Worm (Caenorhabditis elegans) whole organism, L4 larva: Measurements from ENCODE around the gene F26F2.3.
A peak's percentile ranks its signal among the peaks of the same experiment; 100 is the strongest.

ENCODE experiments used
- D1046.2 ChIP-seq: fragments of 200-800 bp; sonication (Bioruptor generic); IDR thresholded peaks from 2 replicates; pipeline ENCODE4 v1.3.6; 2022; ENCODE audit warnings: missing genetic modification characterization, missing compliant biosample characterization
- Y105C5A.15 ChIP-seq: fragments of 200-800 bp; sonication (Bioruptor generic); IDR thresholded peaks from 2 replicates; pipeline ENCODE4 v1.3.6; 2022; ENCODE audit warnings: missing genetic modification characterization, missing compliant biosample characterization
- Y5F2A.4 ChIP-seq: fragments of 200-800 bp; sonication (Bioruptor generic); optimal IDR thresholded peaks from 2 replicates; lab custom pipeline; 2018; ENCODE audit warnings: mild to moderate bottlenecking, missing genetic modification characterization, missing compliant biosample characterization
- ZK337.2 ChIP-seq: fragments of 200-800 bp; sonication (Bioruptor generic); IDR thresholded peaks from 2 replicates; pipeline ENCODE4 v1.3.6; 2022; ENCODE audit warnings: missing genetic modification reagents, missing genetic modification characterization, missing compliant biosample characterization
- ZK546.5 ChIP-seq, 2 experiments: sonication (generic microtip); optimal IDR thresholded peaks; 2 replicates each; lab custom pipeline; 2017; ENCODE audit warnings: missing biosample characterization in 2 of 2, missing genetic modification characterization in 2 of 2
- aly-2 ChIP-seq: sonication (generic microtip); optimal IDR thresholded peaks from 2 replicates; lab custom pipeline; 2018; ENCODE audit warnings: missing biosample characterization, missing genetic modification characterization
- ceh-62 ChIP-seq: sonication (generic microtip); optimal IDR thresholded peaks from 2 replicates; lab custom pipeline; 2017; ENCODE audit warnings: missing biosample characterization, missing genetic modification characterization
- daf-12 ChIP-seq: fragments of 150-350 bp; optimal IDR thresholded peaks from 2 replicates; lab custom pipeline; 2014; ENCODE audit warnings: missing biosample characterization, missing genetic modification reagents, missing genetic modification characterization
- daf-16 ChIP-seq, 3 experiments: sonication (generic microtip); optimal IDR thresholded peaks; 2 replicates each; lab custom pipeline; 2016 to 2017; ENCODE audit warnings: missing genetic modification characterization in 3 of 3, missing genetic modification reagents in 3 of 3, mild to moderate bottlenecking in 2 of 3, missing compliant biosample characterization in 2 of 3, missing biosample characterization in 1 of 3, moderate library complexity in 1 of 3
- egl-27 ChIP-seq: sonication (generic microtip); optimal IDR thresholded peaks from 3 replicates; lab custom pipeline; 2017; ENCODE audit warnings: missing biosample characterization, missing genetic modification reagents, missing genetic modification characterization
- fos-1 ChIP-seq: fragments of 150-350 bp; optimal IDR thresholded peaks from 2 replicates; lab custom pipeline; 2014; ENCODE audit warnings: missing biosample characterization, missing genetic modification characterization
- hif-1 ChIP-seq, 2 experiments: sonication (generic microtip); optimal IDR thresholded peaks; 2 replicates each; lab custom pipeline; 2016 to 2017; ENCODE audit warnings: missing compliant biosample characterization in 2 of 2, missing genetic modification characterization in 2 of 2, missing genetic modification reagents in 2 of 2, missing genotype in 2 of 2, mild to moderate bottlenecking in 1 of 2
- hlh-11 ChIP-seq: fragments of 200-800 bp; sonication (Bioruptor generic); optimal IDR thresholded peaks from 2 replicates; lab custom pipeline; 2018; ENCODE audit warnings: mild to moderate bottlenecking, missing genetic modification characterization, missing compliant biosample characterization
- hlh-30 ChIP-seq: sonication (generic microtip); optimal IDR thresholded peaks from 2 replicates; lab custom pipeline; 2017; ENCODE audit warnings: antibody characterized with exemption, mild to moderate bottlenecking, missing genetic modification characterization, missing compliant biosample characterization; ENCODE audit not compliant: insufficient read depth
- hmg-1.1 ChIP-seq: fragments of 200-800 bp; sonication (Bioruptor generic); IDR thresholded peaks from 2 replicates; pipeline ENCODE4 v1.3.6; 2022; ENCODE audit warnings: missing genetic modification reagents, missing genetic modification characterization, missing compliant biosample characterization
- lin-13 ChIP-seq: fragments of 150-350 bp; optimal IDR thresholded peaks from 2 replicates; lab custom pipeline; 2014; ENCODE audit warnings: missing biosample characterization, missing genetic modification reagents, missing genetic modification characterization
- lin-29 ChIP-seq: fragments of 200-800 bp; sonication (Bioruptor generic); IDR thresholded peaks from 2 replicates; pipeline ENCODE4 v1.3.6; 2022; ENCODE audit warnings: missing genetic modification reagents, missing genetic modification characterization, missing compliant biosample characterization
- lir-3 ChIP-seq: sonication (generic microtip); optimal IDR thresholded peaks from 2 replicates; lab custom pipeline; 2016; ENCODE audit warnings: mild to moderate bottlenecking, missing genetic modification characterization, missing compliant biosample characterization
- lsy-2 ChIP-seq, 2 experiments: fragments of 150-350 bp in 1 of 2; sonication (generic microtip) in 1 of 2; optimal IDR thresholded peaks; 2 replicates each; lab custom pipeline; 2014 to 2017; ENCODE audit warnings: missing biosample characterization in 2 of 2, missing genetic modification characterization in 2 of 2
- madf-5 ChIP-seq, 2 experiments: fragments of 200-800 bp; sonication (Bioruptor generic); IDR thresholded peaks; 2 replicates each; pipeline ENCODE4 v1.3.6; 2022; ENCODE audit warnings: missing compliant biosample characterization in 2 of 2, missing genetic modification characterization in 2 of 2
- mes-2 ChIP-seq: sonication (generic microtip); optimal IDR thresholded peaks from 2 replicates; lab custom pipeline; 2016; ENCODE audit warnings: missing genotype, mild to moderate bottlenecking, missing genetic modification characterization, missing compliant biosample characterization; ENCODE audit not compliant: poor library complexity, severe bottlenecking
- mxl-2 ChIP-seq: fragments of 200-800 bp; sonication (Bioruptor generic); conservative IDR thresholded peaks from 2 replicates; pipeline ENCODE4 v1.3.6; 2022; ENCODE audit warnings: missing genetic modification reagents, missing genetic modification characterization, missing compliant biosample characterization
- nhr-10 ChIP-seq: fragments of 150-350 bp; optimal IDR thresholded peaks from 2 replicates; lab custom pipeline; 2014; ENCODE audit warnings: missing biosample characterization, missing genetic modification characterization
- nhr-28 ChIP-seq: fragments of 150-350 bp; optimal IDR thresholded peaks from 2 replicates; lab custom pipeline; 2014; ENCODE audit warnings: missing biosample characterization, missing genetic modification characterization
- nhr-42 ChIP-seq: fragments of 200-800 bp; sonication (Bioruptor generic); IDR thresholded peaks from 2 replicates; pipeline ENCODE4 v1.3.6; 2022; ENCODE audit warnings: missing genetic modification characterization, missing compliant biosample characterization
- nhr-48 ChIP-seq: sonication (generic microtip); optimal IDR thresholded peaks from 2 replicates; lab custom pipeline; 2016; ENCODE audit warnings: mild to moderate bottlenecking, missing genetic modification characterization, missing compliant biosample characterization
- pha-4 ChIP-seq, 2 experiments: fragments of 150-350 bp in 1 of 2; fragments of 200-800 bp in 1 of 2; sonication (Bioruptor generic) in 1 of 2; IDR thresholded peaks in 1 of 2; optimal IDR thresholded peaks in 1 of 2; 2 replicates each; pipeline versions ENCODE4 v1.3.6 to Lab custom; 2014 to 2022; ENCODE audit warnings: missing genetic modification characterization in 2 of 2, missing genetic modification reagents in 2 of 2, missing biosample characterization in 1 of 2, missing compliant biosample characterization in 1 of 2
- php-3 ChIP-seq: fragments of 200-800 bp; sonication (Bioruptor generic); IDR thresholded peaks from 2 replicates; pipeline ENCODE4 v1.3.6; 2022; ENCODE audit warnings: missing genetic modification reagents, missing genetic modification characterization, missing compliant biosample characterization
- skn-1 ChIP-seq: fragments of 150-350 bp; optimal IDR thresholded peaks from 2 replicates; lab custom pipeline; 2014; ENCODE audit warnings: missing biosample characterization, missing genetic modification characterization
- snpc-1.2 ChIP-seq: fragments of 200-800 bp; sonication (Bioruptor generic); IDR thresholded peaks from 2 replicates; pipeline ENCODE4 v1.3.6; 2022; ENCODE audit warnings: missing genetic modification reagents, missing genetic modification characterization, missing compliant biosample characterization
- tag-97 ChIP-seq: fragments of 200-800 bp; sonication (Bioruptor generic); IDR thresholded peaks from 2 replicates; pipeline ENCODE4 v1.3.6; 2022; ENCODE audit warnings: missing genetic modification characterization, missing compliant biosample characterization
- unc-39 ChIP-seq: sonication (generic microtip); optimal IDR thresholded peaks from 2 replicates; lab custom pipeline; 2017; ENCODE audit warnings: missing biosample characterization, missing genetic modification characterization
- unc-62 ChIP-seq, 3 experiments: fragments of 150-350 bp in 1 of 3; sonication (generic microtip); optimal IDR thresholded peaks in 2 of 3; peaks in 1 of 3; 1 replicate in 1 of 3; 2 replicates in 2 of 3; lab custom pipeline; 2014 to 2017; ENCODE audit warnings: missing biosample characterization in 3 of 3, missing genetic modification characterization in 3 of 3, missing genetic modification reagents in 3 of 3, missing genotype in 1 of 3
- zag-1 ChIP-seq: fragments of 150-350 bp; optimal IDR thresholded peaks from 2 replicates; lab custom pipeline; 2014; ENCODE audit warnings: missing biosample characterization, missing genetic modification characterization
- zfp-3 ChIP-seq: fragments of 200-800 bp; sonication (Bioruptor generic); conservative IDR thresholded peaks from 2 replicates; pipeline ENCODE4 v1.3.6; 2022; ENCODE audit warnings: missing genetic modification reagents, missing genetic modification characterization, missing compliant biosample characterization
- ztf-7 ChIP-seq: fragments of 150-350 bp; optimal IDR thresholded peaks from 2 replicates; lab custom pipeline; 2014; ENCODE audit warnings: missing biosample characterization, missing genetic modification characterization

F26F2.3 gene

ce11 chrV:20566454-20566853 is at the start of gene F26F2.3:
TSS of gene F26F2.3 (minus strand) at chrV:20566554.
- TF ChIP-seq D1046.2: no peak
- no peak for TF ChIP-seq snpc-1.2 (GFP tag; lab: Robert Waterston, UW)
- no peak for TF ChIP-seq skn-1
- no peak for TF ChIP-seq pha-4 (GFP tag; IDR thresholded peaks at IDR 0.05; lab: Robert Waterston, UW)
- no peak for TF ChIP-seq pha-4 (tag; optimal IDR thresholded peaks at IDR 0.05; lab: Kevin White, UChicago)
- no peak for TF ChIP-seq egl-27 (tag; lab: Kevin White, UChicago)
- TF ChIP-seq lir-3 (tag; lab: Kevin White, UChicago): no peak
- no peak for TF ChIP-seq zfp-3 (GFP tag; lab: Robert Waterston, UW)
- TF ChIP-seq ZK337.2 (GFP tag; lab: Robert Waterston, UW): no peak
- no peak for TF ChIP-seq zag-1 (tag; lab: Kevin White, UChicago)
- TF ChIP-seq daf-12 (tag; lab: Kevin White, UChicago): no peak
- no peak for TF ChIP-seq daf-16 (GFP tag; optimal IDR thresholded peaks at IDR 0.05; lab: Kevin White, UChicago)
- no peak for TF ChIP-seq daf-16 (tag; optimal IDR thresholded peaks at IDR 0.05; lab: Kevin White, UChicago)
- no peak for TF ChIP-seq ZK546.5 (tag; optimal IDR thresholded peaks at IDR 0.05; lab: Kevin White, UChicago)
- TF ChIP-seq aly-2 (tag; lab: Kevin White, UChicago): no peak
- no peak for TF ChIP-seq hif-1 (tag; optimal IDR thresholded peaks at IDR 0.05; lab: Kevin White, UChicago)
- no peak for TF ChIP-seq lsy-2 (tag; optimal IDR thresholded peaks at IDR 0.05; lab: Kevin White, UChicago)
- TF ChIP-seq tag-97 (GFP tag; lab: Robert Waterston, UW): no peak
- no peak for TF ChIP-seq fos-1
- TF ChIP-seq lin-13: no peak
- no peak for TF ChIP-seq Y105C5A.15 (GFP tag; lab: Robert Waterston, UW)
- no peak for TF ChIP-seq unc-39
- TF ChIP-seq, all 104 proteins: peak for 0

ce11 chrV:20609494-20609893 is 43.1 kb upstream of the F26F2.3 start, which contains the start of gene grd-2:
TSS of gene grd-2 (plus strand) at chrV:20609794.
- TF ChIP-seq unc-62 (GFP tag; optimal IDR thresholded peaks at IDR 0.05 in 1 of 2; lab: Kevin White, UChicago) (peak in 1 of 2 experiments; percentile 81), unc-62 (tag; optimal IDR thresholded peaks at IDR 0.05; lab: Kevin White, UChicago) (no peak), ztf-7 (tag; lab: Kevin White, UChicago) (no peak)
- TF ChIP-seq, all 104 proteins: peak for 1

- TF ChIP-seq nhr-48 (tag; lab: Kevin White, UChicago) (peak; percentile 65), lin-29 (GFP tag; lab: Robert Waterston, UW) (no peak)
Measured at ce11 chrV:20608688-20609087, 42.3 kb upstream of the F26F2.3 start, which contains the start of gene ttr-12. TSS of gene ttr-12 (minus strand) at chrV:20608788.

- TF ChIP-seq ztf-7 (tag; lab: Kevin White, UChicago) (no peak), ceh-62 (tag; lab: Kevin White, UChicago) (no peak), hlh-11 (tag; lab: Kevin White, UChicago) (no peak), mes-2 (tag; lab: Kevin White, UChicago) (no peak), nhr-42 (no peak), madf-5 (GFP tag; IDR thresholded peaks at IDR 0.05; lab: Robert Waterston, UW) (no peak), hlh-30 (tag; lab: Kevin White, UChicago) (no peak), zfp-3 (GFP tag; lab: Robert Waterston, UW) (no peak), Y5F2A.4 (GFP tag; lab: Kevin White, UChicago) (no peak), nhr-10 (tag; lab: Kevin White, UChicago) (no peak), hmg-1.1 (GFP tag; lab: Robert Waterston, UW) (no peak), mxl-2 (GFP tag; lab: Robert Waterston, UW) (no peak), php-3 (no peak), egl-27 (tag; lab: Kevin White, UChicago) (no peak), nhr-28 (tag; lab: Kevin White, UChicago) (no peak), D1046.2 (no peak)
- TF ChIP-seq, all 104 proteins: peak for 0
Measured at ce11 chrV:20606617-20607016, 40.3 kb upstream of the F26F2.3 start, which contains the start of gene F46B3.23. TSS of gene F46B3.23 (minus strand) at chrV:20606717.
